Worm (Caenorhabditis elegans) whole organism, L4 larva: ENCODE measurements around the gene gcy-33.

Experiments used
- ceh-28 ChIP-seq: fragments of 150-350 bp; optimal IDR thresholded peaks from 2 replicates; lab custom pipeline; 2014; ENCODE audit warnings: missing biosample characterization, missing genetic modification reagents, missing genetic modification characterization
- ceh-62 ChIP-seq: sonication (generic microtip); optimal IDR thresholded peaks from 2 replicates; lab custom pipeline; 2017; ENCODE audit warnings: missing biosample characterization, missing genetic modification characterization
- nhr-10 ChIP-seq: fragments of 150-350 bp; optimal IDR thresholded peaks from 2 replicates; lab custom pipeline; 2014; ENCODE audit warnings: missing biosample characterization, missing genetic modification characterization
- nhr-102 ChIP-seq: sonication (generic microtip); optimal IDR thresholded peaks from 2 replicates; lab custom pipeline; 2016; ENCODE audit warnings: mild to moderate bottlenecking, missing genetic modification characterization, moderate library complexity, missing compliant biosample characterization
- nhr-41 ChIP-seq: fragments of 200-800 bp; sonication (Bioruptor generic); IDR thresholded peaks from 2 replicates; pipeline ENCODE4 v1.3.6; 2022; ENCODE audit warnings: missing genetic modification reagents, missing genetic modification characterization, missing compliant biosample characterization
- nhr-77 ChIP-seq: fragments of 150-350 bp; optimal IDR thresholded peaks from 2 replicates; lab custom pipeline; 2014; ENCODE audit warnings: missing biosample characterization, missing genetic modification characterization
- sdz-12 ChIP-seq: fragments of 200-800 bp; sonication (Bioruptor generic); optimal IDR thresholded peaks from 2 replicates; lab custom pipeline; 2018; ENCODE audit warnings: mild to moderate bottlenecking, missing genetic modification characterization, missing compliant biosample characterization
- snpc-4 ChIP-seq: fragments of 150-350 bp; optimal IDR thresholded peaks from 2 replicates; lab custom pipeline; 2014; ENCODE audit warnings: missing biosample characterization, missing genetic modification characterization

DNA sequence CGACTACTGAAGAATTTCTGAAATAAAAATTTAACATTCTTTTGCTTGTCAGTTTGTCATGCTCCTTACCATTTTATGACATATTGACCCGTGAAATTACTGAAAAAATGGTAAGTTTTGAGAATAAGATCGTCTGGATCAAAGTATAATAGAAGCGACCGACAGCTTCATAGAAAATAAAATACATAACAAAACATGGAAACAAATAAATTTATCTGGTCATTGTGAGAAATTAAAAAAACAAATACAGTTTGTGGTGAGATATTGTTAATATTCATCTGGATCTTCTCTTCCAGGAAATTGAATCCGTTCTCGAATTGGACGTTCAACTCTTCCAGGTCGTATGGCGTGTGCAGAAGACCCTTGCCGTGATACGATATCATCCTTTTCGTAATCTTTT lies 30.5 kb upstream of the gcy-33 start, which contains the start of gene pkc-1:
- TF ChIP-seq nhr-10 (no peak), ceh-62 (tag; lab: Kevin White, UChicago) (no peak), sdz-12 (GFP tag; lab: Kevin White, UChicago) (no peak), ceh-28 (tag; lab: Kevin White, UChicago) (no peak), snpc-4 (tag; lab: Kevin White, UChicago) (no peak), nhr-41 (no peak), nhr-77 (tag; lab: Kevin White, UChicago) (no peak), nhr-102 (tag; lab: Kevin White, UChicago) (no peak)
